Worm (Caenorhabditis elegans) whole organism, midembryonic: ENCODE measurements around the gene fbxb-15.

ENCODE experiments used
- T22C8.4 ChIP-seq: fragments of 200-800 bp; sonication (Bioruptor generic); IDR thresholded peaks from 2 replicates; pipeline ENCODE4 v1.3.6; 2022; ENCODE audit warnings: missing genetic modification characterization, missing compliant biosample characterization
- flt-1 ChIP-seq: fragments of 200-800 bp; sonication (Bioruptor generic); IDR thresholded peaks from 2 replicates; pipeline ENCODE4 v1.3.6; 2022; ENCODE audit warnings: missing genetic modification characterization, missing compliant biosample characterization
- klf-2 ChIP-seq: fragments of 200-800 bp; sonication (Bioruptor generic); conservative IDR thresholded peaks from 2 replicates; pipeline ENCODE4 v1.3.6; 2022; ENCODE audit warnings: missing genetic modification reagents, missing genetic modification characterization, missing compliant biosample characterization
- med-1 ChIP-seq: sonication (generic microtip); optimal IDR thresholded peaks from 2 replicates; lab custom pipeline; 2017; ENCODE audit warnings: missing genetic modification characterization, mild to moderate bottlenecking, missing compliant biosample characterization, antibody characterized with exemption, missing genetic modification reagents; ENCODE audit not compliant: insufficient read depth
- ref-1 ChIP-seq: fragments of 200-800 bp; sonication (Bioruptor generic); conservative IDR thresholded peaks from 2 replicates; pipeline ENCODE4 v1.3.6; 2022; ENCODE audit warnings: missing genetic modification reagents, missing genetic modification characterization, missing compliant biosample characterization
- ztf-23 ChIP-seq: fragments of 200-800 bp; sonication (Bioruptor generic); IDR thresholded peaks from 2 replicates; pipeline ENCODE4 v1.3.6; 2022; ENCODE audit warnings: missing genetic modification reagents, missing genetic modification characterization, missing compliant biosample characterization
- ztf-29 ChIP-seq: fragments of 200-800 bp; sonication (Bioruptor generic); IDR thresholded peaks from 2 replicates; pipeline ENCODE4 v1.3.6; 2022; ENCODE audit warnings: missing genetic modification reagents, missing genetic modification characterization, missing compliant biosample characterization

ce11 chrII:1672673-1673072 is 19.4 kb upstream of the fbxb-15 start:
- TF ChIP-seq flt-1 = no peak
- TF ChIP-seq klf-2 (GFP tag; lab: Robert Waterston, UW) = no peak
- no peak for TF ChIP-seq ztf-29 (GFP tag; lab: Robert Waterston, UW)
- no peak for TF ChIP-seq ref-1 (GFP tag; lab: Robert Waterston, UW)
- no peak for TF ChIP-seq T22C8.4 (GFP tag; lab: Robert Waterston, UW)
- TF ChIP-seq med-1 (GFP tag; lab: Kevin White, UChicago) = no peak
- no peak for TF ChIP-seq ztf-23 (GFP tag; lab: Robert Waterston, UW)
